Worm (Caenorhabditis elegans) whole organism, L4 larva: ENCODE data around the gene T04A8.13.

ENCODE experiments used
- D1046.2 ChIP-seq: fragments of 200-800 bp; sonication (Bioruptor generic); IDR thresholded peaks from 2 replicates; pipeline ENCODE4 v1.3.6; 2022; ENCODE audit warnings: missing genetic modification characterization, missing compliant biosample characterization
- F10B5.3 ChIP-seq: sonication (generic microtip); optimal IDR thresholded peaks from 2 replicates; lab custom pipeline; 2016; ENCODE audit warnings: mild to moderate bottlenecking, missing genetic modification characterization, missing compliant biosample characterization
- F37D6.2 ChIP-seq: sonication (generic microtip); optimal IDR thresholded peaks from 2 replicates; lab custom pipeline; 2016; ENCODE audit warnings: mild to moderate bottlenecking, missing genetic modification characterization, missing compliant biosample characterization
- F49E8.2 ChIP-seq: sonication (generic microtip); optimal IDR thresholded peaks from 2 replicates; lab custom pipeline; 2016; ENCODE audit warnings: missing compliant biosample characterization, mild to moderate bottlenecking, missing genetic modification characterization, borderline replicate concordance
- Y5F2A.4 ChIP-seq: fragments of 200-800 bp; sonication (Bioruptor generic); optimal IDR thresholded peaks from 2 replicates; lab custom pipeline; 2018; ENCODE audit warnings: mild to moderate bottlenecking, missing genetic modification characterization, missing compliant biosample characterization
- aha-1 ChIP-seq: fragments of 150-350 bp; peaks from one replicate; lab custom pipeline; 2014; ENCODE audit warnings: missing biosample characterization, missing genetic modification characterization
- aly-2 ChIP-seq: sonication (generic microtip); optimal IDR thresholded peaks from 2 replicates; lab custom pipeline; 2018; ENCODE audit warnings: missing biosample characterization, missing genetic modification characterization
- ama-1 ChIP-seq: fragments of 150-350 bp; optimal IDR thresholded peaks from 2 replicates; lab custom pipeline; 2014; ENCODE audit warnings: inconsistent platforms, mixed read lengths
- attf-4 ChIP-seq: sonication (generic microtip); optimal IDR thresholded peaks from 3 replicates; lab custom pipeline; 2017; ENCODE audit warnings: missing biosample characterization, missing genetic modification characterization
- ceh-20 ChIP-seq: fragments of 200-800 bp; sonication (Bioruptor generic); IDR thresholded peaks from 2 replicates; pipeline ENCODE4 v1.3.6; 2022; ENCODE audit warnings: missing genetic modification reagents, missing genetic modification characterization, missing compliant biosample characterization
- ceh-28 ChIP-seq: fragments of 150-350 bp; optimal IDR thresholded peaks from 2 replicates; lab custom pipeline; 2014; ENCODE audit warnings: missing biosample characterization, missing genetic modification reagents, missing genetic modification characterization
- ceh-82 ChIP-seq: sonication (generic microtip); optimal IDR thresholded peaks from 2 replicates; lab custom pipeline; 2017; ENCODE audit warnings: missing biosample characterization, missing genetic modification characterization
- daf-19 ChIP-seq: fragments of 200-800 bp; sonication (Bioruptor generic); conservative IDR thresholded peaks from 2 replicates; pipeline ENCODE4 v1.3.6; 2022; ENCODE audit warnings: missing genetic modification characterization, missing compliant biosample characterization
- dmd-9 ChIP-seq: fragments of 200-800 bp; sonication (Bioruptor generic); IDR thresholded peaks from 2 replicates; pipeline ENCODE4 v1.3.6; 2022; ENCODE audit warnings: missing genetic modification reagents, missing genetic modification characterization, missing compliant biosample characterization
- dpl-1 ChIP-seq: fragments of 150-350 bp; optimal IDR thresholded peaks from 2 replicates; lab custom pipeline; 2014; ENCODE audit warnings: missing biosample characterization, missing genetic modification reagents, missing genetic modification characterization
- duxl-1 ChIP-seq: sonication (generic microtip); optimal IDR thresholded peaks from 2 replicates; lab custom pipeline; 2016; ENCODE audit warnings: mild to moderate bottlenecking, missing genetic modification characterization, moderate library complexity, missing compliant biosample characterization; ENCODE audit not compliant: poor library complexity
- fkh-10 ChIP-seq: fragments of 150-350 bp; optimal IDR thresholded peaks from 2 replicates; lab custom pipeline; 2014; ENCODE audit warnings: missing biosample characterization, missing genetic modification reagents, missing genetic modification characterization
- hlh-30 ChIP-seq: sonication (generic microtip); optimal IDR thresholded peaks from 2 replicates; lab custom pipeline; 2017; ENCODE audit warnings: antibody characterized with exemption, mild to moderate bottlenecking, missing genetic modification characterization, missing compliant biosample characterization; ENCODE audit not compliant: insufficient read depth
- lin-1 ChIP-seq: fragments of 200-800 bp; sonication (Bioruptor generic); IDR thresholded peaks from 2 replicates; pipeline ENCODE4 v1.3.6; 2022; ENCODE audit warnings: missing genetic modification reagents, missing genetic modification characterization, missing compliant biosample characterization
- lin-38 ChIP-seq: fragments of 200-800 bp; sonication (Bioruptor generic); IDR thresholded peaks from 2 replicates; pipeline ENCODE4 v1.3.6; 2022; ENCODE audit warnings: missing genetic modification reagents, missing genetic modification characterization, missing compliant biosample characterization
- lsy-2 ChIP-seq, 2 experiments: fragments of 150-350 bp in 1 of 2; sonication (generic microtip) in 1 of 2; optimal IDR thresholded peaks; 2 replicates each; lab custom pipeline; 2014 to 2017; ENCODE audit warnings: missing biosample characterization in 2 of 2, missing genetic modification characterization in 2 of 2
- mep-1 ChIP-seq: fragments of 150-350 bp; sonication (generic microtip); optimal IDR thresholded peaks from 3 replicates; lab custom pipeline; 2014; ENCODE audit warnings: missing biosample characterization, missing genetic modification characterization
- mes-2 ChIP-seq: sonication (generic microtip); optimal IDR thresholded peaks from 2 replicates; lab custom pipeline; 2016; ENCODE audit warnings: missing genotype, mild to moderate bottlenecking, missing genetic modification characterization, missing compliant biosample characterization; ENCODE audit not compliant: poor library complexity, severe bottlenecking
- mxl-2 ChIP-seq: fragments of 200-800 bp; sonication (Bioruptor generic); conservative IDR thresholded peaks from 2 replicates; pipeline ENCODE4 v1.3.6; 2022; ENCODE audit warnings: missing genetic modification reagents, missing genetic modification characterization, missing compliant biosample characterization
- nhr-10 ChIP-seq: fragments of 150-350 bp; optimal IDR thresholded peaks from 2 replicates; lab custom pipeline; 2014; ENCODE audit warnings: missing biosample characterization, missing genetic modification characterization
- nhr-11 ChIP-seq: fragments of 150-350 bp; optimal IDR thresholded peaks from 2 replicates; lab custom pipeline; 2014; ENCODE audit warnings: missing biosample characterization, missing genetic modification characterization
- nhr-111 ChIP-seq: fragments of 200-800 bp; sonication (Bioruptor generic); optimal IDR thresholded peaks from 2 replicates; lab custom pipeline; 2018; ENCODE audit warnings: mild to moderate bottlenecking, missing genetic modification characterization, missing compliant biosample characterization
- nhr-28 ChIP-seq: fragments of 150-350 bp; optimal IDR thresholded peaks from 2 replicates; lab custom pipeline; 2014; ENCODE audit warnings: missing biosample characterization, missing genetic modification characterization
- nhr-41 ChIP-seq: fragments of 200-800 bp; sonication (Bioruptor generic); IDR thresholded peaks from 2 replicates; pipeline ENCODE4 v1.3.6; 2022; ENCODE audit warnings: missing genetic modification reagents, missing genetic modification characterization, missing compliant biosample characterization
- nhr-42 ChIP-seq: fragments of 200-800 bp; sonication (Bioruptor generic); IDR thresholded peaks from 2 replicates; pipeline ENCODE4 v1.3.6; 2022; ENCODE audit warnings: missing genetic modification characterization, missing compliant biosample characterization
- php-3 ChIP-seq: fragments of 200-800 bp; sonication (Bioruptor generic); IDR thresholded peaks from 2 replicates; pipeline ENCODE4 v1.3.6; 2022; ENCODE audit warnings: missing genetic modification reagents, missing genetic modification characterization, missing compliant biosample characterization
- pqm-1 ChIP-seq: sonication (generic microtip); optimal IDR thresholded peaks from 2 replicates; lab custom pipeline; 2017; ENCODE audit warnings: missing biosample characterization, missing genetic modification characterization
- saeg-2 ChIP-seq: fragments of 200-800 bp; sonication (Bioruptor generic); IDR thresholded peaks from 2 replicates; pipeline ENCODE4 v1.3.6; 2022; ENCODE audit warnings: missing genetic modification reagents, missing genetic modification characterization, missing compliant biosample characterization
- snpc-4 ChIP-seq: fragments of 150-350 bp; optimal IDR thresholded peaks from 2 replicates; lab custom pipeline; 2014; ENCODE audit warnings: missing biosample characterization, missing genetic modification characterization
- unc-62 ChIP-seq, 3 experiments: fragments of 150-350 bp in 1 of 3; sonication (generic microtip); optimal IDR thresholded peaks in 2 of 3; peaks in 1 of 3; 1 replicate in 1 of 3; 2 replicates in 2 of 3; lab custom pipeline; 2014 to 2017; ENCODE audit warnings: missing biosample characterization in 3 of 3, missing genetic modification characterization in 3 of 3, missing genetic modification reagents in 3 of 3, missing genotype in 1 of 3
- vab-7 ChIP-seq: fragments of 200-800 bp; sonication (Bioruptor generic); IDR thresholded peaks from 2 replicates; pipeline ENCODE4 v1.3.6; 2022; ENCODE audit warnings: missing genetic modification reagents, missing genetic modification characterization, missing compliant biosample characterization
- zag-1 ChIP-seq: fragments of 150-350 bp; optimal IDR thresholded peaks from 2 replicates; lab custom pipeline; 2014; ENCODE audit warnings: missing biosample characterization, missing genetic modification characterization
- zfp-3 ChIP-seq: fragments of 200-800 bp; sonication (Bioruptor generic); conservative IDR thresholded peaks from 2 replicates; pipeline ENCODE4 v1.3.6; 2022; ENCODE audit warnings: missing genetic modification reagents, missing genetic modification characterization, missing compliant biosample characterization
- ztf-11 ChIP-seq: fragments of 150-350 bp; optimal IDR thresholded peaks from 2 replicates; lab custom pipeline; 2014; ENCODE audit warnings: missing biosample characterization, missing genetic modification characterization
- ztf-7 ChIP-seq: fragments of 150-350 bp; optimal IDR thresholded peaks from 2 replicates; lab custom pipeline; 2014; ENCODE audit warnings: missing biosample characterization, missing genetic modification characterization

T04A8.13 gene

DNA sequence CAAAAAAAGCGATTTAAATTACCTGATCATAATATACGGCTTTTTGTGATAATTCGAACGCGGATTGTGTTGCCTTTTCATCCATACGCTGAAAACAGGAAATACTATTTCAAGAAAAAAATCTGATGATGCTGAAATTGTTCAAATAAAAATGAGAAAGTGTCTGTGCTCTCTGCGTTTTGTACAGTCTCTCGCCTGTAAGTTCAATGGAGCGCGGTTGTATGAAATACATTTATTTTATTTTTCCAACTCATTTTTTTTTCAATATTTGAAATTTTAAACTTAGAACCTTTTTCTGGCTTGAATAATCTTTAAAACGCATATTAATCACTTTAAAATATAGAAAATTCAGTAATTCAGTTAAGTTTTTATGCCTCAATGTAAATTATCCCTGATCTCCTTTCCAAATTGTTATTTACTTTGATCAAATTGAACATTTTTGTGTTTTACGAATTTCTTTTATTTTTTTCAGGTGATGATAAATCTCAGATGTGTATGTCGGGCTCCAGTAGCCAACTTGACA is 2.8 kb upstream of the T04A8.13 start, which contains the start of the genes clp-2 and mrpl-16:
TSS of gene clp-2 (minus strand) at position 94 of the 523 bp plus-strand sequence.
TSS of gene mrpl-16 (plus strand) at position 473 of the 523 bp plus-strand sequence.
- TF ChIP-seq mes-2 (tag; lab: Kevin White, UChicago) (peak; percentile 72), aha-1 (tag; lab: Kevin White, UChicago) (peak; percentile 33), nhr-28 (peak; percentile 2), nhr-10 (tag; lab: Kevin White, UChicago) (no peak), lin-38 (GFP tag; lab: Robert Waterston, UW) (peak; percentile 82), mep-1 (tag; lab: Kevin White, UChicago) (no peak), lsy-2 (tag; optimal IDR thresholded peaks at IDR 0.05; lab: Kevin White, UChicago) (peak in 1 of 2 experiments; percentile 55), dpl-1 (GFP tag; lab: Kevin White, UChicago) (peak; percentile 22)

DNA sequence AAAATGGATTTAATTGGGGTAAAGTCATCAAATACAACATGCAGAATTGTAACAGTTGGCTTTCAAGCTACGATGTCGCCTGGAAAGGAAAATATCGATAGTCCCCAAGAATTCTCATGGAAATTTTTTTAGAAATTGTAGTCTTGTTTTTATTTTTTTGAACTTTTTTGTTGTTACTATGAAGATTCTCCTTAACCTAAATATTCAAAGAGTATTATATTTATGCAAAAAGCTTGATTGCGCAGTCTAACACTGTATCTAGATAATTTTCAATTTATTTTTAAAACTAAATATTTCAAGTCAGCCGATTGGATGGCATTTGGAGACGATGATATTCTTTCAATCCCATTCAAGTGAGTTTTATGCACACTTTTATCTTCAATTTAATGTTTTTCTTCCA is 1.6 kb upstream of the T04A8.13 start, which contains the start of gene pgap-2:
TSS of gene pgap-2 (plus strand) at position 301 of the 400 bp plus-strand sequence.
- TF ChIP-seq ztf-7 (tag; lab: Kevin White, UChicago) = no peak
- TF ChIP-seq unc-62 (GFP tag; optimal IDR thresholded peaks at IDR 0.05 in 1 of 2; lab: Kevin White, UChicago) = peak in 1 of 2 experiments; percentile 5
- no peak for TF ChIP-seq unc-62 (tag; optimal IDR thresholded peaks at IDR 0.05; lab: Kevin White, UChicago)

DNA sequence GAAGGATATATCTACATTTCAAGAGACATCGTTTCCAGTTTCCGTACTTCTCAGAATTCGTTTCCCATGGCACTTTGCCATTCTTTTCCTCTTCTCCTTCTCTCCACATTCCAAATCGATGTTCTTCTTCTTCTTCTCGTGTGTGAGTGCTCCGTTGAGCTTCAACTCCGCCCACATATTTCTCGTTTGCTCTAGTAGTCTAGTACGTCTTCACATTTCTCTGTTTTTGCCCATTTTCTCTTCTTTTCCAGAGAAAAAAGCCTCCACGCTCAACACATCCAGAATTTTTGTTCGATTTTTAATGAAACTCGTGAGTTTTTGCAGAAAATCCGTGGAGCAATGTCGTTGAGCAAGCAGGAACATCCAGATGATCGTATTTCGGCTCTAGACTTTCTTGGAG is 2.1 kb downstream of the T04A8.13 start, which contains the start of gene T04A8.18:
TSS of gene T04A8.18 (plus strand) at position 301 of the 400 bp plus-strand sequence.
- TF ChIP-seq mes-2 (tag; lab: Kevin White, UChicago) (no peak), ceh-20 (GFP tag; lab: Robert Waterston, UW) (no peak), snpc-4 (tag; lab: Kevin White, UChicago) (no peak), nhr-111 (GFP tag; lab: Kevin White, UChicago) (no peak), F49E8.2 (tag; lab: Kevin White, UChicago) (no peak), dmd-9 (GFP tag; lab: Robert Waterston, UW) (no peak), Y5F2A.4 (GFP tag; lab: Kevin White, UChicago) (no peak), F10B5.3 (tag; lab: Kevin White, UChicago) (no peak), D1046.2 (GFP tag; lab: Robert Waterston, UW) (no peak)

DNA sequence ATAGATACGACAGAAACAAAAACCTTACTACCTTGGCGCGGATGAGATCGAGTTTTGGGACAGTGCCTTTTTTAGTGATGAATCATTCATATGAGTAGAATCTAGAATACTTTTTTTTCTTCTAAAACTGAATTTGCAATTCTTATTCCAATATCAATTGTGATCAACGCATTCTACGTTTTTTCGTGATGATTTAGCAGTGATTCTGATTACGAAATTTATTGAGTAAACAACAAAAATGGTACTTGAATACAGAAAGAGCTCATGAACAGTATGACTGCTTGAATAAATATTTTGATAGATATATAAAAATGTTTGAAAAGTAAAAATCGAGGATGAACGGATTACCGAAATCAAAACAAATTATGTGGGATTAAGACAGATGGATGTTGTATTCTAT is 8.3 kb downstream of the T04A8.13 start, which contains the start of gene him-18:
TSS of gene him-18 (minus strand) at position 101 of the 400 bp plus-strand sequence.
- TF ChIP-seq F10B5.3 (tag; lab: Kevin White, UChicago) = no peak
- TF ChIP-seq nhr-41 = no peak
- no peak for TF ChIP-seq vab-7 (GFP tag; lab: Robert Waterston, UW)
- TF ChIP-seq F37D6.2 (tag; lab: Kevin White, UChicago) = no peak
- TF ChIP-seq zfp-3 (GFP tag; lab: Robert Waterston, UW) = no peak
- TF ChIP-seq php-3 (GFP tag; lab: Robert Waterston, UW) = no peak
- no peak for TF ChIP-seq snpc-4 (tag; lab: Kevin White, UChicago)
- TF ChIP-seq ceh-82 = no peak
- no peak for TF ChIP-seq nhr-11 (tag; lab: Kevin White, UChicago)
- TF ChIP-seq zag-1 (tag; lab: Kevin White, UChicago) = no peak
- TF ChIP-seq mep-1 (tag; lab: Kevin White, UChicago) = no peak
- no peak for TF ChIP-seq ztf-11
- TF ChIP-seq lin-38 (GFP tag; lab: Robert Waterston, UW) = no peak
- TF ChIP-seq duxl-1 (tag; lab: Kevin White, UChicago) = no peak
- no peak for TF ChIP-seq fkh-10 (GFP tag; lab: Kevin White, UChicago)

ce11 chrIII:4720620-4721227 is 13.9 kb downstream of the T04A8.13 start, which contains the start of gene emb-5:
emb-5 (minus strand) TSS chrIII:4720670.
- peak; percentile 74 for TF ChIP-seq mes-2 (tag; lab: Kevin White, UChicago)
- no peak for TF ChIP-seq pqm-1
- TF ChIP-seq attf-4 (tag; lab: Kevin White, UChicago) = no peak
- no peak for TF ChIP-seq ceh-28 (tag; lab: Kevin White, UChicago)
- no peak for TF ChIP-seq lin-1 (GFP tag; lab: Robert Waterston, UW)
- no peak for TF ChIP-seq saeg-2 (GFP tag; lab: Robert Waterston, UW)
- TF ChIP-seq nhr-28 = peak; percentile 27
- TF ChIP-seq php-3 (GFP tag; lab: Robert Waterston, UW) = no peak
- TF ChIP-seq zfp-3 (GFP tag; lab: Robert Waterston, UW) = no peak
- TF ChIP-seq aly-2 (tag; lab: Kevin White, UChicago) = no peak
- TF ChIP-seq hlh-30 = no peak
- no peak for TF ChIP-seq F49E8.2 (tag; lab: Kevin White, UChicago)
- no peak for TF ChIP-seq Y5F2A.4 (GFP tag; lab: Kevin White, UChicago)
- TF ChIP-seq ama-1 (lab: Kevin White, UChicago) = peak; percentile 68
- TF ChIP-seq mxl-2 (GFP tag; lab: Robert Waterston, UW) = no peak
- no peak for TF ChIP-seq daf-19
- no peak for TF ChIP-seq nhr-42 (GFP tag; lab: Robert Waterston, UW)
